Fruit fly (Drosophila melanogaster) whole organism: Measurements from ENCODE around the gene Sk1.

Experiments
- CG8478 ChIP-seq: fragments of >200 bp; optimal IDR thresholded peaks from 2 replicates; lab custom pipeline; 2018; ENCODE audit warnings: inconsistent platforms
- usp ChIP-seq: fragments of >200 bp; optimal IDR thresholded peaks from 2 replicates; lab custom pipeline; 2017; ENCODE audit warnings: missing biosample characterization, missing genetic modification characterization, mixed read lengths

- no peak for TF ChIP-seq usp (GFP tag; lab: Kevin White, UChicago)
- TF ChIP-seq CG8478 (lab: Kevin White, UChicago), result no peak
Measured at dm6 chrX:11451630-11452029, 9.3 kb downstream of the Sk1 start.
